Worm (Caenorhabditis elegans) whole organism, early embryonic: ENCODE data around the gene fbxa-1.

Source experiments
- B0310.2 ChIP-seq: sonication (generic microtip); optimal IDR thresholded peaks from 2 replicates; lab custom pipeline; 2016; ENCODE audit warnings: mild to moderate bottlenecking, missing genetic modification characterization, missing compliant biosample characterization
- F13C5.2 ChIP-seq: sonication (generic microtip); optimal IDR thresholded peaks from 2 replicates; lab custom pipeline; 2017; ENCODE audit warnings: mild to moderate bottlenecking, missing genetic modification characterization, inconsistent platforms, missing compliant biosample characterization
- aly-1 ChIP-seq: sonication (generic microtip); optimal IDR thresholded peaks from 2 replicates; lab custom pipeline; 2016; ENCODE audit warnings: missing genetic modification characterization, missing compliant biosample characterization
- ama-1 ChIP-seq: fragments of 150-350 bp; optimal IDR thresholded peaks from 2 replicates; lab custom pipeline; 2014
- ceh-13 ChIP-seq: fragments of 200-800 bp; sonication (Bioruptor generic); optimal IDR thresholded peaks from 2 replicates; lab custom pipeline; 2018; ENCODE audit warnings: mild to moderate bottlenecking, missing genetic modification characterization, missing compliant biosample characterization
- ceh-36 ChIP-seq: sonication (generic microtip); optimal IDR thresholded peaks from 2 replicates; lab custom pipeline; 2016; ENCODE audit warnings: missing genetic modification characterization, inconsistent platforms, missing compliant biosample characterization
- ets-7 ChIP-seq: sonication (generic microtip); optimal IDR thresholded peaks from 2 replicates; lab custom pipeline; 2016; ENCODE audit warnings: missing genotype, missing genetic modification characterization, missing compliant biosample characterization
- flt-1 ChIP-seq: fragments of 200-800 bp; sonication (Bioruptor generic); IDR thresholded peaks from 2 replicates; pipeline ENCODE4 v1.3.6; 2022; ENCODE audit warnings: missing genetic modification characterization, missing compliant biosample characterization
- hmbx-1 ChIP-seq: sonication (generic microtip); optimal IDR thresholded peaks from 2 replicates; lab custom pipeline; 2016; ENCODE audit warnings: mild to moderate bottlenecking, missing genetic modification characterization, missing compliant biosample characterization
- hmg-4 ChIP-seq: fragments of 200-800 bp; sonication (Bioruptor generic); optimal IDR thresholded peaks from 2 replicates; lab custom pipeline; 2018; ENCODE audit warnings: mild to moderate bottlenecking, missing genetic modification characterization, missing compliant biosample characterization
- hnd-1 ChIP-seq: sonication (generic microtip); optimal IDR thresholded peaks from 2 replicates; lab custom pipeline; 2016; ENCODE audit warnings: missing genetic modification characterization, missing compliant biosample characterization
- pes-1 ChIP-seq: fragments of 200-800 bp; sonication (Bioruptor generic); IDR thresholded peaks from 2 replicates; pipeline ENCODE4 v1.3.6; 2022; ENCODE audit warnings: missing genetic modification reagents, missing genetic modification characterization, missing compliant biosample characterization
- scrt-1 ChIP-seq: fragments of 200-800 bp; sonication (Bioruptor generic); IDR thresholded peaks from 2 replicates; pipeline ENCODE4 v1.3.6; 2022; ENCODE audit warnings: missing genetic modification characterization, missing compliant biosample characterization
- sea-1 ChIP-seq: fragments of 200-800 bp; sonication (Bioruptor generic); conservative IDR thresholded peaks from 2 replicates; pipeline ENCODE4 v1.3.6; 2022; ENCODE audit warnings: missing genetic modification characterization, missing compliant biosample characterization
- tbx-11 ChIP-seq: fragments of 200-800 bp; sonication (Bioruptor generic); IDR thresholded peaks from 2 replicates; pipeline ENCODE4 v1.3.6; 2022; ENCODE audit warnings: missing genetic modification characterization, missing compliant biosample characterization
- tbx-37 ChIP-seq: fragments of 200-800 bp; sonication (Bioruptor generic); conservative IDR thresholded peaks from 2 replicates; pipeline ENCODE4 v1.3.6; 2022; ENCODE audit warnings: missing genetic modification reagents, missing genetic modification characterization, missing compliant biosample characterization
- tra-4 ChIP-seq: sonication (generic microtip); optimal IDR thresholded peaks from 2 replicates; lab custom pipeline; 2017; ENCODE audit warnings: missing genetic modification characterization, missing compliant biosample characterization

Gene fbxa-1

DNA sequence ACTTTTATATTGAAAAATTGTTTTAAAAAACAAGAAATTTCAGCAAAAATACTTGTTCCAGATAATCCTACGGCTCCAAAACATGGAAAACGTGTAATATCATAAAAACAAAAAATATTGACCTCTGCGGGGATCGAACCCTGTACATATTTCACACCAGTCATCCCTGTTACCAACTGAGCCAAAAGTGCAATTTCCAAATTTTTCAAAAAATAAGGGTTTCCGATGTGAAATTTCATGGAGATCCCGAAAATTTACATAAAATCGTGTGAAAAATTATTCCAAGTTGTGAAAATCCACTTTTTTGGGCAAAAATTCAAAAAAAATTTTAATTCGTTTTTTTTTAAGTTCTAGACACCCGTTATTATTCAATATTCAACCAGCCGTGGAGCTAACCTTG lies 3.8 kb downstream of the fbxa-1 start:
- TF ChIP-seq B0310.2, result no peak
- no peak for TF ChIP-seq tbx-37 (GFP tag; lab: Robert Waterston, UW)
- TF ChIP-seq pes-1 (GFP tag; lab: Robert Waterston, UW), result no peak
- no peak for TF ChIP-seq flt-1
- no peak for TF ChIP-seq scrt-1 (GFP tag; lab: Robert Waterston, UW)
- no peak for TF ChIP-seq ceh-13 (GFP tag; lab: Kevin White, UChicago)
- no peak for TF ChIP-seq ets-7 (tag; lab: Kevin White, UChicago)
- TF ChIP-seq tbx-11, result no peak
- no peak for TF ChIP-seq sea-1
- TF ChIP-seq ama-1 (lab: Kevin White, UChicago), result no peak
- TF ChIP-seq hnd-1 (tag; lab: Kevin White, UChicago), result no peak
- no peak for TF ChIP-seq F13C5.2 (tag; lab: Kevin White, UChicago)
- no peak for TF ChIP-seq hmbx-1 (tag; lab: Kevin White, UChicago)

DNA sequence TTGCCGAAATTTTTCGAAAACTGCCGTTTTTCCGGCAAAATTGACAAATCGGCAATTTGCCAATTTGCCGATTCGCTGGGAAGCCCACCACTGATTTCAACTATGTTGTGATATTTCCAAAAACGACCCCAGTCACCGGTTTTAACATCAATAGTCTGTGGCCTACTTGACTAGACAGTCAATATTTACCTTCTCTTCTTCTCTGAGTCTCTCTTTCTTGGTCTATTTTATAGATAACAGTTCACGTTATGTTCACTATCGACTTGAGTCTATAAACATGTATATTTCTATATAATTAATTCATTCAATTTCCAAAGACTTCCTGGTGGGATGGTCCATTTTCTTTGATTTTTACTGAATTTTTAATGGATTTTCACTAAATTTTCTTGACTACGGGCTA lies 13.2 kb downstream of the fbxa-1 start:
- no peak for TF ChIP-seq aly-1
- no peak for TF ChIP-seq F13C5.2 (tag; lab: Kevin White, UChicago)
- TF ChIP-seq hmg-4 (GFP tag; lab: Kevin White, UChicago), result no peak
- no peak for TF ChIP-seq pes-1 (GFP tag; lab: Robert Waterston, UW)
- TF ChIP-seq ets-7 (tag; lab: Kevin White, UChicago), result no peak
- no peak for TF ChIP-seq hnd-1 (tag; lab: Kevin White, UChicago)
- no peak for TF ChIP-seq tra-4 (tag; lab: Kevin White, UChicago)
- TF ChIP-seq ceh-36 (tag; lab: Kevin White, UChicago), result no peak
- TF ChIP-seq hmbx-1 (tag; lab: Kevin White, UChicago), result no peak
- no peak for TF ChIP-seq flt-1
- no peak for TF ChIP-seq scrt-1 (GFP tag; lab: Robert Waterston, UW)
- TF ChIP-seq ama-1 (lab: Kevin White, UChicago), result no peak
- no peak for TF ChIP-seq sea-1
- TF ChIP-seq B0310.2, result no peak

- no peak for TF ChIP-seq flt-1
- no peak for TF ChIP-seq hmg-4 (GFP tag; lab: Kevin White, UChicago)
- no peak for TF ChIP-seq ceh-36 (tag; lab: Kevin White, UChicago)
- no peak for TF ChIP-seq tbx-11
- no peak for TF ChIP-seq ets-7 (tag; lab: Kevin White, UChicago)
- no peak for TF ChIP-seq aly-1
- no peak for TF ChIP-seq sea-1
- TF ChIP-seq tbx-37 (GFP tag; lab: Robert Waterston, UW), result no peak
- TF ChIP-seq tra-4 (tag; lab: Kevin White, UChicago), result no peak
- no peak for TF ChIP-seq ama-1 (lab: Kevin White, UChicago)
- no peak for TF ChIP-seq pes-1 (GFP tag; lab: Robert Waterston, UW)
- no peak for TF ChIP-seq B0310.2
- TF ChIP-seq F13C5.2 (tag; lab: Kevin White, UChicago), result no peak
- TF ChIP-seq ceh-13 (GFP tag; lab: Kevin White, UChicago), result no peak
- TF ChIP-seq hmbx-1 (tag; lab: Kevin White, UChicago), result no peak
- no peak for TF ChIP-seq scrt-1 (GFP tag; lab: Robert Waterston, UW)
- TF ChIP-seq hnd-1 (tag; lab: Kevin White, UChicago), result no peak
Observed at ce11 chrIII:2291139-2291538, 16.8 kb downstream of the fbxa-1 start, which contains the start of gene fbxa-219. fbxa-219 (plus strand) TSS chrIII:2291415.

DNA sequence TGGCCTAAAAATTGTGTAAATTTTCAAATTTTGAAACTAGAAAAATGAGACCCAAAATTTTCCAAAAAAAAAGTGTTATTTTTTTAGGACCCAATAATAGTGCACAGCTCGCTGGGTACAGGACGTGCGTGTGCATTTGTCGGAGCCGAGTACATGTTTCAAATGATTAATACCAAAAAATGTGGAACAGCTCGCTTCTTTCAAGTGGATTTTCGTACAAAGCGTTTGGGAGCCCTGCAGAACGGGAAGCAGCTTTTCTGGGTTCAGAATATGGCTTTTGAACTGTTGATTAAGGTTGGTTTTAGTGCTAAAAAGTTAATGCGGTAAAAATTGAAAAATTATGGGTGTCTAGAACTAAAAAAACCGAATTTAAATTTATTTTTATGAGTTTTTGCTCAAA lies 19.7 kb downstream of the fbxa-1 start:
- TF ChIP-seq hmg-4 (GFP tag; lab: Kevin White, UChicago) (no peak), ceh-36 (tag; lab: Kevin White, UChicago) (no peak)

DNA sequence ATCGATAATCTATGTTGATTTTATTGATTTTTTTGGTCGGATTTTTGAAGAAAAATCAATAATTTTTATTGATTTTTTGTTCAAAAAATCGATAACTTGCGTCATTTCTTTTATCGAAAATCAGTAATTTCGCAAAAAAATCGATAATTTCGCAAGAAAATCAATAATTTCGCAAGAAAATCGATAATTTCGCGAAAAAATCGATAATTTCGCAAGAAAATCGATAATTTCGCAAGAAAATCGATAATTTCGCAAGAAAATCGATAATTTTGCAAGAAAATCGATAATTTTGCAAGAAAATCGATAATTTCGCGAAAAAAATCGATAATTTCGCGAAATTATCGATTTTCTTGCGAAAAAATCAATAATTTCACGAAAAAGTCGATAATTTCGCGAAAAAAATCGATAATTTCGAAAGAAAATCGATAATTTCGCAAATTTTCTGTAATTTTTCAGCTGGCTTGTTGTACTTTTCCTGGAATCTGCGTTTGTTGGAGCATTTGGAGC lies 24.5 kb downstream of the fbxa-1 start:
- TF ChIP-seq F13C5.2 (tag; lab: Kevin White, UChicago), result no peak
- no peak for TF ChIP-seq tbx-37 (GFP tag; lab: Robert Waterston, UW)
- TF ChIP-seq hmbx-1 (tag; lab: Kevin White, UChicago), result no peak
- TF ChIP-seq tbx-11, result no peak
- no peak for TF ChIP-seq flt-1
- no peak for TF ChIP-seq hnd-1 (tag; lab: Kevin White, UChicago)
- no peak for TF ChIP-seq tra-4 (tag; lab: Kevin White, UChicago)
- TF ChIP-seq pes-1 (GFP tag; lab: Robert Waterston, UW), result no peak
- TF ChIP-seq ceh-36 (tag; lab: Kevin White, UChicago), result no peak
- no peak for TF ChIP-seq ets-7 (tag; lab: Kevin White, UChicago)
- TF ChIP-seq scrt-1 (GFP tag; lab: Robert Waterston, UW), result no peak
- TF ChIP-seq hmg-4 (GFP tag; lab: Kevin White, UChicago), result no peak
- TF ChIP-seq sea-1, result no peak

DNA sequence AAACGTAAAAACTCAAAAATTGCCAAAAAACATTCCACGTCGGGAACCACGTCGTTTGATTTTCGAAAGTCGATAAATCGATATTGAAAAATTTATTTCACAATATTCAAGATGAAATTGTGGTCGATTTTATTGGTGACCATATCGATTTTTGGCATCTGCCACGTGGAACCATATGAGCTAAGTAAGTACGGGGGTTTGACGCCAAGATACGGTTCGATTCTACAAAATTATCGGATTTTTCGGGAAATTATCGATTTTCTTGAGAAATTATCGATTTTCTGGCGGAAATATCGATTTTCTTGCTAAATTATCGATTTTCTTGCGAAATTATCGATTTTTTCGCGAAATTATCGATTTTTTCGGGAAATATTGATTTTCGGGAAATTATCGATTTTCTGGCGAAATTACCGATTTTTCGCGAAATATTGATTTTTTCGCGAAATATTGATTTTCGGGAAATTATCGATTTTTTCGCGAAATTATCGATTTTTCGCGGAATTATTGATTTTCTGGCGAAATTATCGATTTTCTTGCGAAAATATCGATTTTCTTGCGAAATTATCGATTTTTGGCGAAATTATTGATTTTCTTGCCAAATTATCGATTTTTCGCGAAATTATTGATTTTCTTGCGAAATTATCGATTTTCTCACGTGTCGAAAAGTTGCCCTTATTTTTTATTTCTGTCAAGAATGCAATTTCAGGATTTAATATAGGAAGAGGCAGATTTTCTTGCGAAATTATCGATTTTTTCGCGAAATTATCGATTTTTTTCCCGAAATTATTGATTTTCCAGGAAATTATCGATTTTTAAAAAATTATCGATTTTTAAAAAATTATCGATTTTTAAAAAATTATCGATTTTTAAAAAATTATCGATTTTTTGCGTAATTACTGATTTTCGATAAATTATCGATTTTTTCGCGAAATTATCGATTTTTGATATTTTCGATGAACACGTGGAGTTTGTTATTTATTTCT lies 25.7 kb downstream of the fbxa-1 start, which contains the start of gene Y54F10BM.3:
Y54F10BM.3 (plus strand) TSS at position 51 of the 983 bp plus-strand sequence.
- TF ChIP-seq sea-1, result no peak
- no peak for TF ChIP-seq B0310.2

ce11 chrIII:2280569-2280968 lies 27.4 kb downstream of the fbxa-1 start, which contains the start of gene Y54F10BM.22:
Y54F10BM.22 (plus strand) TSS chrIII:2280899.
- TF ChIP-seq ets-7 (tag; lab: Kevin White, UChicago), result no peak
- TF ChIP-seq tbx-37 (GFP tag; lab: Robert Waterston, UW), result no peak
- no peak for TF ChIP-seq F13C5.2 (tag; lab: Kevin White, UChicago)
- TF ChIP-seq hmg-4 (GFP tag; lab: Kevin White, UChicago), result no peak
- no peak for TF ChIP-seq aly-1
- TF ChIP-seq pes-1 (GFP tag; lab: Robert Waterston, UW), result no peak
- no peak for TF ChIP-seq ceh-36 (tag; lab: Kevin White, UChicago)
- no peak for TF ChIP-seq tbx-11
- no peak for TF ChIP-seq ceh-13 (GFP tag; lab: Kevin White, UChicago)
